Fruit fly (Drosophila melanogaster): ENCODE measurements around the gene Cyp6d5.
A peak's percentile ranks its signal among the peaks of the same experiment; 100 is the strongest.

Gene Cyp6d5

DNA sequence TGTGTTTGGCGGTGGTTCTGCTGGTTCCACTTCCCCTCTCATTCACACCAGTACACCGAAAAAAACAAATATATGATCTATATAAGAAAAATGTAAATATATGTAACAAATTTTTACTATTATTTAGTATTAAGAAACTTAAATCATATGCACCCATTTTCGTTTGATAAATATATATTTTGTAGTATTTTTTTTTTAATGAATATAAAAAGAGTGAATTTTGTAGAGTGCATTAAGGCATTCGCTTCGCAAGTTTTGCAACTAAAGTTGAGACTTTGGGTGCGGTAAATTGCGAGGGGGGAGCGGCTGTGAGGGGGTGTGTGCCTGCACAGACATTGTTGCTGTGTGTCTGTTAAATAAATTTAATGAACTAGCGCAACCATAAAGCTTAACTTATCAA, 21.5 kb upstream of the Cyp6d5 start (continued):
- peak; percentile 28 for TF ChIP-seq lab (GFP tag; optimal IDR thresholded peaks at IDR 0.05)
- peak; percentile 19 for TF ChIP-seq D19A (tag; optimal IDR thresholded peaks at IDR 0.05)
- peak; percentile 24 for TF ChIP-seq dmrt99B (tag; optimal IDR thresholded peaks at IDR 0.05)
- no peak for TF ChIP-seq disco-r (GFP tag; optimal IDR thresholded peaks at IDR 0.05)
- no peak for TF ChIP-seq CG17568 (GFP tag; optimal IDR thresholded peaks at IDR 0.05)
- peak; percentile 21 for TF ChIP-seq ATbp (GFP tag; optimal IDR thresholded peaks at IDR 0.05)
- peak; percentile 32; the same call in 1 of the 2 replicates for TF ChIP-seq vvl (GFP tag; IDR thresholded peaks at IDR 0.05)
- TF ChIP-seq Sin3A (optimal IDR thresholded peaks at IDR 0.05), result no peak
- no peak for TF ChIP-seq kay (GFP tag; optimal IDR thresholded peaks at IDR 0.05)
- no peak for TF ChIP-seq rib (GFP tag; IDR thresholded peaks at IDR 0.05)
- no peak for TF ChIP-seq CG13123 (GFP tag; optimal IDR thresholded peaks at IDR 0.05)
- no peak for TF ChIP-seq Abd-B (GFP tag; optimal IDR thresholded peaks at IDR 0.05)
- TF ChIP-seq schlank (tag; optimal IDR thresholded peaks at IDR 0.05), result no peak
- TF ChIP-seq CG14710 (tag; optimal IDR thresholded peaks at IDR 0.05), result peak; percentile 54
- no peak for TF ChIP-seq cg (GFP tag; optimal IDR thresholded peaks at IDR 0.05)
- peak; percentile 44 for TF ChIP-seq Blimp-1 (GFP tag; optimal IDR thresholded peaks at IDR 0.05)
- TF ChIP-seq zen (tag; optimal IDR thresholded peaks at IDR 0.05), result no peak
- no peak for TF ChIP-seq HLH54F (GFP tag; optimal IDR thresholded peaks at IDR 0.05)
- no peak for TF ChIP-seq tup (GFP tag; optimal IDR thresholded peaks at IDR 0.05)
- TF ChIP-seq dimm (GFP tag; IDR thresholded peaks at IDR 0.05), result no peak
- TF ChIP-seq gcm (GFP tag; optimal IDR thresholded peaks at IDR 0.05), result peak; percentile 20
- peak; percentile 44 for TF ChIP-seq BtbVII (GFP tag; optimal IDR thresholded peaks at IDR 0.05)
- TF ChIP-seq D19B (GFP tag; optimal IDR thresholded peaks at IDR 0.05), result no peak
- peak; percentile 38; the same call in 1 of the 3 replicates for TF ChIP-seq row (GFP tag; IDR thresholded peaks at IDR 0.05)
- no peak for TF ChIP-seq Dad (GFP tag; optimal IDR thresholded peaks at IDR 0.05)
- TF ChIP-seq CG11560 (tag; IDR thresholded peaks at IDR 0.05), result no peak
- peak; percentile 2 for TF ChIP-seq CG7556 (GFP tag; optimal IDR thresholded peaks at IDR 0.05)
- peak; percentile 18 for TF ChIP-seq unpg (GFP tag; optimal IDR thresholded peaks at IDR 0.05)

DNA sequence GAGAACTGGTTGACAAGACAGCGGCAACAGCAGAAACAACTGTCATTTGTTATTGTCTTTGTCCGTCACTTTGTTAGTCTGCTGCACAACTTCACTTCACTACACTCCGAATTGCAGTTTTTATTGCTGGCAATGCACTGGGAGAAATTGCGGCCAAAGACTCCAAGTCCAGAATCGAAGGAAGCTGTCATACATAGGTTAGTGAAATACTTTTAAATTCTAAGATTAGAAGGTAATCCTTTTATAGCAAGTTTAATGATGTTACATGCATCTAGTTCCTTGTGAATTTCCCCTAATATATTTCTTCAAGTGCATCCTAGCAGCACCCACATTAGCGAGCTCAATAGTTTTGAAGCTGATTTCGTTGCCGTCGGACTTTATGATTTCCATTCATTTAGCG, 20.2 kb upstream of the Cyp6d5 start:
- TF ChIP-seq CG3726 (GFP tag; IDR thresholded peaks at IDR 0.05), result no peak
- TF ChIP-seq CG8290 (GFP tag; optimal IDR thresholded peaks at IDR 0.05), result no peak
- TF ChIP-seq CG8290 (tag; optimal IDR thresholded peaks at IDR 0.05), result no peak
- TF ChIP-seq CG4424 (GFP tag; optimal IDR thresholded peaks at IDR 0.05), result peak; percentile 56
- TF ChIP-seq Hmx (GFP tag; optimal IDR thresholded peaks at IDR 0.05), result no peak
- no peak for TF ChIP-seq prd (optimal IDR thresholded peaks at IDR 0.05)
- peak; percentile 64; the same call in 2 of the 3 replicates for TF ChIP-seq prd (GFP tag; IDR thresholded peaks at IDR 0.05)
- no peak for TF ChIP-seq CG7271 (tag; optimal IDR thresholded peaks at IDR 0.05)
- peak; percentile 75 for TF ChIP-seq CG10979 (tag; optimal IDR thresholded peaks at IDR 0.05)
- no peak for TF ChIP-seq CG7786 (GFP tag; optimal IDR thresholded peaks at IDR 0.05)
- no peak for TF ChIP-seq Myb (GFP tag; optimal IDR thresholded peaks at IDR 0.05)
- TF ChIP-seq CG16813 (GFP tag; IDR thresholded peaks at IDR 0.05; ENCODE audit: partially characterized antibody), result no peak
- TF ChIP-seq CG42726 (GFP tag; IDR thresholded peaks at IDR 0.05; ENCODE audit: partially characterized antibody), result no peak
- TF ChIP-seq CG31224 (GFP tag; IDR thresholded peaks at IDR 0.05), result no peak
- no peak for TF ChIP-seq Hr78 (GFP tag; optimal IDR thresholded peaks at IDR 0.05)
- TF ChIP-seq sisA (GFP tag; IDR thresholded peaks at IDR 0.05), result peak; percentile 63
- TF ChIP-seq Scr (GFP tag; IDR thresholded peaks at IDR 0.05; ENCODE audit: partially characterized antibody), result no peak
- TF ChIP-seq trh (GFP tag; optimal IDR thresholded peaks at IDR 0.05), result no peak
- peak; percentile 61 for TF ChIP-seq CG2712 (tag; optimal IDR thresholded peaks at IDR 0.05)
- TF ChIP-seq otp (GFP tag; IDR thresholded peaks at IDR 0.05), result no peak
- no peak for TF ChIP-seq CHES-1-like (GFP tag; optimal IDR thresholded peaks at IDR 0.05)
- TF ChIP-seq Mrtf (GFP tag; IDR thresholded peaks at IDR 0.05), result no peak
- no peak; the same call in 1 of the 2 replicates for TF ChIP-seq CG14667 (GFP tag; IDR thresholded peaks at IDR 0.05)
- TF ChIP-seq CG12219 (GFP tag; optimal IDR thresholded peaks at IDR 0.05), result no peak
- no peak for TF ChIP-seq rib (GFP tag; IDR thresholded peaks at IDR 0.05)
- TF ChIP-seq MTF-1 (GFP tag; optimal IDR thresholded peaks at IDR 0.05; ENCODE audit: borderline replicate concordance), result no peak

Measured in whole organism, embryonic.